Worm (Caenorhabditis elegans) whole organism, L4 larva: ENCODE measurements around the gene Y38E10A.35.
"Not testable (repeated sequence)": the region's sequence is repeated elsewhere in the genome, so short reads cannot be mapped to it uniquely, and the experiment has no call there.

Source experiments
- F26F4.8 ChIP-seq: fragments of 200-800 bp; sonication (Bioruptor generic); conservative IDR thresholded peaks from 2 replicates; pipeline ENCODE4 v1.3.6; 2022; ENCODE audit warnings: missing genetic modification characterization, missing compliant biosample characterization
- F44E2.7 ChIP-seq: fragments of 200-800 bp; sonication (Bioruptor generic); IDR thresholded peaks from 2 replicates; pipeline ENCODE4 v2.1.2; 2022; ENCODE audit warnings: missing genetic modification characterization, missing compliant biosample characterization
- R02D3.7 ChIP-seq: fragments of 150-350 bp; sonication (generic microtip); optimal IDR thresholded peaks from 3 replicates; lab custom pipeline; 2014; ENCODE audit warnings: missing biosample characterization, missing genetic modification characterization
- T26A8.4 ChIP-seq: fragments of 200-800 bp; sonication (Bioruptor generic); IDR thresholded peaks from 2 replicates; pipeline ENCODE4 v1.3.6; 2022; ENCODE audit warnings: missing genetic modification characterization, missing compliant biosample characterization
- Y105C5A.15 ChIP-seq: fragments of 200-800 bp; sonication (Bioruptor generic); IDR thresholded peaks from 2 replicates; pipeline ENCODE4 v1.3.6; 2022; ENCODE audit warnings: missing genetic modification characterization, missing compliant biosample characterization
- Y5F2A.4 ChIP-seq: fragments of 200-800 bp; sonication (Bioruptor generic); optimal IDR thresholded peaks from 2 replicates; lab custom pipeline; 2018; ENCODE audit warnings: mild to moderate bottlenecking, missing genetic modification characterization, missing compliant biosample characterization
- ZK337.2 ChIP-seq: fragments of 200-800 bp; sonication (Bioruptor generic); IDR thresholded peaks from 2 replicates; pipeline ENCODE4 v1.3.6; 2022; ENCODE audit warnings: missing genetic modification reagents, missing genetic modification characterization, missing compliant biosample characterization
- ama-1 ChIP-seq: fragments of 150-350 bp; optimal IDR thresholded peaks from 2 replicates; lab custom pipeline; 2014; ENCODE audit warnings: inconsistent platforms, mixed read lengths
- attf-4 ChIP-seq: sonication (generic microtip); optimal IDR thresholded peaks from 3 replicates; lab custom pipeline; 2017; ENCODE audit warnings: missing biosample characterization, missing genetic modification characterization
- ceh-44 ChIP-seq: fragments of 200-800 bp; sonication (Bioruptor generic); IDR thresholded peaks from 2 replicates; pipeline ENCODE4 v1.3.6; 2022; ENCODE audit warnings: missing genetic modification reagents, missing genetic modification characterization, missing compliant biosample characterization
- daf-19 ChIP-seq: fragments of 200-800 bp; sonication (Bioruptor generic); conservative IDR thresholded peaks from 2 replicates; pipeline ENCODE4 v1.3.6; 2022; ENCODE audit warnings: missing genetic modification characterization, missing compliant biosample characterization
- daf-8 ChIP-seq: fragments of 200-800 bp; sonication (Bioruptor generic); IDR thresholded peaks from 2 replicates; pipeline ENCODE4 v1.3.6; 2022; ENCODE audit warnings: missing genetic modification characterization, missing compliant biosample characterization
- dmd-8 ChIP-seq: fragments of 200-800 bp; sonication (Bioruptor generic); IDR thresholded peaks from 2 replicates; pipeline ENCODE4 v1.3.6; 2022; ENCODE audit warnings: missing genetic modification characterization, missing compliant biosample characterization
- dve-1 ChIP-seq: sonication (generic microtip); optimal IDR thresholded peaks from 2 replicates; lab custom pipeline; 2017; ENCODE audit warnings: antibody characterized with exemption, mild to moderate bottlenecking, missing genetic modification characterization, missing compliant biosample characterization; ENCODE audit not compliant: insufficient read depth
- egl-43 ChIP-seq: fragments of 200-800 bp; sonication (Bioruptor generic); IDR thresholded peaks from 2 replicates; pipeline ENCODE4 v1.3.6; 2022; ENCODE audit warnings: missing genetic modification reagents, missing genetic modification characterization, missing compliant biosample characterization
- fkh-10 ChIP-seq: fragments of 150-350 bp; optimal IDR thresholded peaks from 2 replicates; lab custom pipeline; 2014; ENCODE audit warnings: missing biosample characterization, missing genetic modification reagents, missing genetic modification characterization
- fos-1 ChIP-seq: fragments of 150-350 bp; optimal IDR thresholded peaks from 2 replicates; lab custom pipeline; 2014; ENCODE audit warnings: missing biosample characterization, missing genetic modification characterization
- hlh-11 ChIP-seq: fragments of 200-800 bp; sonication (Bioruptor generic); optimal IDR thresholded peaks from 2 replicates; lab custom pipeline; 2018; ENCODE audit warnings: mild to moderate bottlenecking, missing genetic modification characterization, missing compliant biosample characterization
- hlh-30 ChIP-seq: sonication (generic microtip); optimal IDR thresholded peaks from 2 replicates; lab custom pipeline; 2017; ENCODE audit warnings: antibody characterized with exemption, mild to moderate bottlenecking, missing genetic modification characterization, missing compliant biosample characterization; ENCODE audit not compliant: insufficient read depth
- hmg-1.1 ChIP-seq: fragments of 200-800 bp; sonication (Bioruptor generic); IDR thresholded peaks from 2 replicates; pipeline ENCODE4 v1.3.6; 2022; ENCODE audit warnings: missing genetic modification reagents, missing genetic modification characterization, missing compliant biosample characterization
- lin-1 ChIP-seq: fragments of 200-800 bp; sonication (Bioruptor generic); IDR thresholded peaks from 2 replicates; pipeline ENCODE4 v1.3.6; 2022; ENCODE audit warnings: missing genetic modification reagents, missing genetic modification characterization, missing compliant biosample characterization
- lin-13 ChIP-seq: fragments of 150-350 bp; optimal IDR thresholded peaks from 2 replicates; lab custom pipeline; 2014; ENCODE audit warnings: missing biosample characterization, missing genetic modification reagents, missing genetic modification characterization
- lin-38 ChIP-seq: fragments of 200-800 bp; sonication (Bioruptor generic); IDR thresholded peaks from 2 replicates; pipeline ENCODE4 v1.3.6; 2022; ENCODE audit warnings: missing genetic modification reagents, missing genetic modification characterization, missing compliant biosample characterization
- lir-3 ChIP-seq: sonication (generic microtip); optimal IDR thresholded peaks from 2 replicates; lab custom pipeline; 2016; ENCODE audit warnings: mild to moderate bottlenecking, missing genetic modification characterization, missing compliant biosample characterization
- madf-9 ChIP-seq: fragments of 200-800 bp; sonication (Bioruptor generic); conservative IDR thresholded peaks from 2 replicates; pipeline ENCODE4 v1.3.6; 2022; ENCODE audit warnings: missing genetic modification reagents, missing genetic modification characterization, missing compliant biosample characterization
- mes-2 ChIP-seq: sonication (generic microtip); optimal IDR thresholded peaks from 2 replicates; lab custom pipeline; 2016; ENCODE audit warnings: missing genotype, mild to moderate bottlenecking, missing genetic modification characterization, missing compliant biosample characterization; ENCODE audit not compliant: poor library complexity, severe bottlenecking
- nhr-102 ChIP-seq: sonication (generic microtip); optimal IDR thresholded peaks from 2 replicates; lab custom pipeline; 2016; ENCODE audit warnings: mild to moderate bottlenecking, missing genetic modification characterization, moderate library complexity, missing compliant biosample characterization
- nhr-25 ChIP-seq: sonication (generic microtip); optimal IDR thresholded peaks from 2 replicates; lab custom pipeline; 2017; ENCODE audit warnings: missing genetic modification characterization, mild to moderate bottlenecking, missing compliant biosample characterization, antibody characterized with exemption, moderate library complexity, borderline replicate concordance; ENCODE audit not compliant: insufficient read depth
- nhr-48 ChIP-seq: sonication (generic microtip); optimal IDR thresholded peaks from 2 replicates; lab custom pipeline; 2016; ENCODE audit warnings: mild to moderate bottlenecking, missing genetic modification characterization, missing compliant biosample characterization
- nhr-6 ChIP-seq: fragments of 150-350 bp; optimal IDR thresholded peaks from 2 replicates; lab custom pipeline; 2014; ENCODE audit warnings: missing biosample characterization, missing genetic modification characterization
- nhr-76 ChIP-seq: fragments of 150-350 bp; optimal IDR thresholded peaks from 2 replicates; lab custom pipeline; 2014; ENCODE audit warnings: missing biosample characterization, missing genetic modification characterization
- set-16 ChIP-seq: fragments of 200-800 bp; sonication (Bioruptor generic); IDR thresholded peaks from 2 replicates; pipeline ENCODE4 v1.3.6; 2022; ENCODE audit warnings: missing genetic modification reagents, missing genetic modification characterization, missing compliant biosample characterization
- snpc-1.2 ChIP-seq: fragments of 200-800 bp; sonication (Bioruptor generic); IDR thresholded peaks from 2 replicates; pipeline ENCODE4 v1.3.6; 2022; ENCODE audit warnings: missing genetic modification reagents, missing genetic modification characterization, missing compliant biosample characterization
- snpc-4 ChIP-seq: fragments of 150-350 bp; optimal IDR thresholded peaks from 2 replicates; lab custom pipeline; 2014; ENCODE audit warnings: missing biosample characterization, missing genetic modification characterization
- unc-130 ChIP-seq: sonication (generic microtip); optimal IDR thresholded peaks from 2 replicates; lab custom pipeline; 2016; ENCODE audit warnings: missing genetic modification reagents, missing genetic modification characterization, missing compliant biosample characterization
- unc-62 ChIP-seq, 3 experiments: fragments of 150-350 bp in 1 of 3; sonication (generic microtip); optimal IDR thresholded peaks in 2 of 3; peaks in 1 of 3; 1 replicate in 1 of 3; 2 replicates in 2 of 3; lab custom pipeline; 2014 to 2017; ENCODE audit warnings: missing biosample characterization in 3 of 3, missing genetic modification characterization in 3 of 3, missing genetic modification reagents in 3 of 3, missing genotype in 1 of 3
- zag-1 ChIP-seq: fragments of 150-350 bp; optimal IDR thresholded peaks from 2 replicates; lab custom pipeline; 2014; ENCODE audit warnings: missing biosample characterization, missing genetic modification characterization

Y38E10A.35 gene

DNA sequence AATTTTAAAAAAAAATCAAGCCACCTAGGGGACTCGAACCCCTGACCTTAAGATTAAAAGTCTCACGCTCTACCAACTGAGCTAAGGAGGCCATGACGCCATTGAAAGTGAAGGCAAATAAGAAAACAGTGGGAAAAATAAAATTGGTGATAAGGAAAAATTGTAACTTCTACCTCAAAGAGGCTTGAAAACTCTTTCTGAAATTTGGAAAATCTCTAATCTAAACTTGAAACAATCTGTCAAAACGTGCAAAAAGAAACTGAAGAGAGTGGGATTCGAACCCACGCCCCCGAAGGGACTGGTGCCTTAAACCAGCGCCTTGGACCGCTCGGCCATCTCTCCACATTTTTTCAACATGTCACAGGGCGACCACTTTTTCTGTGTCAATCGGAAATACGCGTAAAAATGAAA lies 31.0 kb downstream of the Y38E10A.35 start (continued):
- TF ChIP-seq dve-1 = peak; percentile 74
- peak; percentile 15 for TF ChIP-seq hlh-11 (tag; lab: Kevin White, UChicago)
- peak; percentile 73; the same call in 1 of the 2 replicates for TF ChIP-seq ceh-44
- peak; percentile 55 for TF ChIP-seq hmg-1.1 (GFP tag; lab: Robert Waterston, UW)
- TF ChIP-seq nhr-48 (tag; lab: Kevin White, UChicago) = peak; percentile 32
- peak; percentile 66; the same call in 1 of the 2 replicates for TF ChIP-seq snpc-1.2 (GFP tag; lab: Robert Waterston, UW)
- TF ChIP-seq unc-130 = peak; percentile 62
- TF ChIP-seq Y5F2A.4 = peak; percentile 66

DNA sequence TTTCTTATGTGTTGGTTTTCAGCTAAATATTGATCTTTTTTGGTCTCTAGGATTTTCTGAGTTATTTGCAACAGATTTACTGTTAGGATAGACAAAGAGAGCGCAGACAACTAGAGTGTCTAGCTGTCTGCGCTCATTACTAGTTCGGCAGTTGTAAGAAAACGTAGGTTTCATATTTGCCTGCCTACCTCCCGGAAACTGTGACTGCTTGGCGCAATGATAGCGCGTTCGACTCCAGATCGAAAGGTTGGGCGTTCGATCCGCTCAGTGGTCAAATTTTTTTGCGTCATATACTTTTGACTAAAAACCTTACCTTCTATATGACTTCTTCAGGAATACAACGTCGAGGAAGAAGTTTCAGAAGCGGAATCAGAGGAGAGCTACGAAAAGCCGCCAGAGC lies 33.3 kb downstream of the Y38E10A.35 start:
- TF ChIP-seq nhr-6 (tag; lab: Kevin White, UChicago) (no peak), egl-43 (GFP tag; lab: Robert Waterston, UW) (peak; percentile 42; the same call in 1 of the 2 replicates), ZK337.2 (no peak), lir-3 (tag; lab: Kevin White, UChicago) (no peak), unc-62 (GFP tag; optimal IDR thresholded peaks at IDR 0.05 in 1 of 2; lab: Kevin White, UChicago) (peak in 1 of 2 experiments; percentile 89), unc-62 (tag; optimal IDR thresholded peaks at IDR 0.05; lab: Kevin White, UChicago) (no peak), fos-1 (tag; lab: Kevin White, UChicago) (no peak)

DNA sequence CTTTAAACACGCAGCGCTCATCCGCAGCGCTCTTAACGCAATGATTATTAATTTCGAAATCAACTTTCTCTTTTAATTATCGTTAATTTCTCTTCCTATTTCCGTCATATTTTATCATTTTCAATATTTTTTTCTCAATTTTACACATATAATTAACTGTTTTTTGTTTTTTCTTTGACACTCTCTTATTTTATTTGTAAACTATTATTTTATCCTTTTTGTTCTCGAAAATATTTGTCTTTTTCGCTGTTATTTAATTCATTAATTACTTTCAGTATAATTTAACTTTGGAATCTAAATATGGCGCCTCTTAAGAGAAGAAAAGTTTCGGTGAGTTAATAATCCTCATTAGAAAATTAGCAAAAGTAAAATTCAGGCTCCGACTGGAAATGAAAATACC lies 36.5 kb downstream of the Y38E10A.35 start, which contains the start of gene F49C5.3:
F49C5.3 (plus strand) TSS at position 301 of the 400 bp plus-strand sequence.
- TF ChIP-seq dve-1; lin-1 (GFP tag; lab: Robert Waterston, UW); mes-2 (tag; lab: Kevin White, UChicago): not testable (repeated sequence)
- TF ChIP-seq, all 104 proteins: peak for 0; not testable (repeated sequence) for 104

DNA sequence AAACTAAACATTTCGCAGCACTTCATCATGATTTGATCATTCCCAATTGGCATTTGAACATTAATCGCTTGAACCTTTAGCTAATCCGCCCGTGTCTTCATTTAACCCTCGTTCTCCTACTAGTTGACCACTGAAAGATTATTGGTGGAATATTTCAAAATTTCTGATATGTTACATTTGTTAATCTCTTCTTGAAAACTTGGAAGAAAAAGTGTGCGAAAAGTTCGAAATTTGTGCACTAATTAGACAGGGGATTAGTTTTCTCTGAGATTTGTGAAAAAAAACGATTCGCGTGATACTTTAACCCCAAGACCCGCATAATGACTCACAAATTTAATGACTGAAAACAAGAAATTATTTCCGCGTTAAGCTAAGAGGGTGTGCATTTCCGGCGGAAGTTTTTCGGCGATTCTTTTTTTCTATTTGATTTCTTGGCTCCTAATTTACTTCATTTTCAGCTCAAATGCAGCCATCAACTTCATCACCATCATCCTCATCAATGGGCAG lies 37.3 kb downstream of the Y38E10A.35 start, which contains the start of gene nimk-1:
nimk-1 (plus strand) TSS at position 457 of the 507 bp plus-strand sequence.
- TF ChIP-seq daf-8 (GFP tag; lab: Robert Waterston, UW) = no peak
- TF ChIP-seq fkh-10 (GFP tag; lab: Kevin White, UChicago) = no peak
- no peak for TF ChIP-seq Y105C5A.15 (GFP tag; lab: Robert Waterston, UW)
- TF ChIP-seq dmd-8 (GFP tag; lab: Robert Waterston, UW) = no peak
- no peak for TF ChIP-seq daf-19 (GFP tag; lab: Robert Waterston, UW)
- TF ChIP-seq lin-1 (GFP tag; lab: Robert Waterston, UW) = no peak
- no peak for TF ChIP-seq madf-9 (GFP tag; lab: Robert Waterston, UW)
- TF ChIP-seq F44E2.7 (GFP tag; lab: Robert Waterston, UW) = no peak
- no peak for TF ChIP-seq set-16 (GFP tag; lab: Robert Waterston, UW)
- TF ChIP-seq, all 104 proteins: peak for 0

DNA sequence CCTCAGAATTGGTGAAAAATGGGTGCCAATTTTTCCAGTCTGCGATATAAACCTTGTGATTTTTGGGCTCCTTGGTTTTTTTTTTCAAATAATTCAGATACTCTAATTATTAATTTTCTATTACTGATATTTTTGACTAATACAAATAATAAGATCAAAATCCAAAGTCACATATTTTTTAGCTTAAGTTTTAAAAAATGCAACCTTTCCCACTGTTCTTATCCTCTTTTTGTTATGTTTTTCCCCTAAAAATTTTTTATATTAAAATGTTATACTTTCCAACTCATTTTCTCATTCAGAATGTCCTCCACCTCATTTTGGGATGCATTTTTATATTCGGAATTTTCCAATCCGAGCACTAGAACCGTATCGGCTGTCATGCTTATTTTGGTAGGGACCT lies 41.7 kb downstream of the Y38E10A.35 start, which contains the start of gene srx-120:
srx-120 (plus strand) TSS at position 301 of the 400 bp plus-strand sequence.
- TF ChIP-seq R02D3.7 (tag; lab: Kevin White, UChicago) (no peak), snpc-4 (tag; lab: Kevin White, UChicago) (no peak), hlh-30 (tag; lab: Kevin White, UChicago) (no peak), F44E2.7 (GFP tag; lab: Robert Waterston, UW) (no peak), daf-8 (GFP tag; lab: Robert Waterston, UW) (no peak), attf-4 (tag; lab: Kevin White, UChicago) (no peak), T26A8.4 (GFP tag; lab: Robert Waterston, UW) (no peak), F26F4.8 (GFP tag; lab: Robert Waterston, UW) (no peak), lin-1 (GFP tag; lab: Robert Waterston, UW) (no peak), zag-1 (tag; lab: Kevin White, UChicago) (no peak), ama-1 (lab: Kevin White, UChicago) (no peak), nhr-25 (tag; lab: Kevin White, UChicago) (no peak), nhr-102 (no peak), lin-13 (GFP tag; lab: Kevin White, UChicago) (no peak), nhr-76 (tag; lab: Kevin White, UChicago) (no peak), lin-38 (GFP tag; lab: Robert Waterston, UW) (no peak)
